Fruit fly (Drosophila melanogaster) whole organism, embryonic: Measurements from ENCODE around the gene Hel25E.

Source experiments
- Atf6 ChIP-seq: fragments of 200-800 bp; sonication (Bioruptor generic); IDR thresholded peaks from 2 replicates; pipeline ENCODE4 v1.3.6; 2022; ENCODE audit warnings: missing biosample characterization, missing genetic modification characterization
- CG10959 ChIP-seq: fragments of 200-800 bp; sonication (Bioruptor generic); IDR thresholded peaks from 2 replicates; pipeline ENCODE4 v1.3.6; 2022; ENCODE audit warnings: missing biosample characterization, missing genetic modification characterization
- CG11723 ChIP-seq: fragments of 200-800 bp; sonication (Bioruptor generic); optimal IDR thresholded peaks from 2 replicates; lab custom pipeline; 2017; ENCODE audit warnings: missing biosample characterization, mild to moderate bottlenecking, missing genetic modification characterization
- CG13287 ChIP-seq: fragments of 200-800 bp; sonication (Bioruptor generic); IDR thresholded peaks from 2 replicates; pipeline ENCODE4 v1.3.6; 2022; ENCODE audit warnings: missing biosample characterization, missing genetic modification characterization; ENCODE audit not compliant: partially characterized antibody
- CG14965 ChIP-seq: fragments of 200-800 bp; sonication (Bioruptor generic); optimal IDR thresholded peaks from 2 replicates; lab custom pipeline; 2016; ENCODE audit warnings: missing biosample characterization, missing genetic modification characterization, borderline replicate concordance
- CG15073 ChIP-seq: fragments of 200-800 bp; sonication (Bioruptor generic); optimal IDR thresholded peaks from 2 replicates; lab custom pipeline; 2016; ENCODE audit warnings: missing biosample characterization, missing genetic modification characterization
- CG17359 ChIP-seq: fragments of 200-800 bp; sonication (Bioruptor generic); optimal IDR thresholded peaks from 3 replicates; lab custom pipeline; 2018; ENCODE audit warnings: missing biosample characterization, mild to moderate bottlenecking, missing genetic modification characterization, moderate library complexity
- CG18476 ChIP-seq: fragments of 200-800 bp; sonication (Bioruptor generic); optimal IDR thresholded peaks from 2 replicates; lab custom pipeline; 2016; ENCODE audit warnings: missing biosample characterization, mild to moderate bottlenecking, missing genetic modification characterization
- CG18764 ChIP-seq: fragments of 200-800 bp; sonication (Bioruptor generic); optimal IDR thresholded peaks from 3 replicates; lab custom pipeline; 2016; ENCODE audit warnings: missing biosample characterization, missing genetic modification characterization
- CG2116 ChIP-seq: fragments of 200-800 bp; sonication (Bioruptor generic); optimal IDR thresholded peaks from 3 replicates; lab custom pipeline; 2018; ENCODE audit warnings: missing biosample characterization, mild to moderate bottlenecking, missing genetic modification characterization
- CG31224 ChIP-seq: fragments of 200-800 bp; sonication (Bioruptor generic); IDR thresholded peaks from 2 replicates; pipeline ENCODE4 v1.3.6; 2022; ENCODE audit warnings: missing biosample characterization, missing genetic modification characterization
- CG32772 ChIP-seq: fragments of 200-800 bp; sonication (Bioruptor generic); IDR thresholded peaks from 2 replicates; pipeline ENCODE4 v1.3.6; 2022; ENCODE audit warnings: missing biosample characterization, missing genetic modification characterization
- CG34422 ChIP-seq: fragments of 200-800 bp; sonication (Bioruptor generic); IDR thresholded peaks from 3 replicates; pipeline ENCODE4 v1.3.6; 2022; ENCODE audit warnings: missing biosample characterization, missing genetic modification characterization
- CG42726 ChIP-seq: fragments of 200-800 bp; sonication (Bioruptor generic); IDR thresholded peaks from 2 replicates; pipeline ENCODE4 v1.3.6; 2022; ENCODE audit warnings: missing biosample characterization, missing genetic modification characterization; ENCODE audit not compliant: partially characterized antibody
- CG4282 ChIP-seq: fragments of 200-800 bp; sonication (Bioruptor generic); optimal IDR thresholded peaks from 2 replicates; lab custom pipeline; 2016; ENCODE audit warnings: missing biosample characterization, missing genetic modification characterization
- CG4424 ChIP-seq: fragments of 200-800 bp; sonication (Bioruptor generic); optimal IDR thresholded peaks from 3 replicates; lab custom pipeline; 2016; ENCODE audit warnings: missing biosample characterization, missing genetic modification characterization
- CG4617 ChIP-seq: fragments of 200-800 bp; sonication (Bioruptor generic); optimal IDR thresholded peaks from 3 replicates; lab custom pipeline; 2016; ENCODE audit warnings: missing biosample characterization, missing genetic modification characterization, borderline replicate concordance
- CG4854 ChIP-seq: fragments of 200-800 bp; sonication (Bioruptor generic); optimal IDR thresholded peaks from 2 replicates; lab custom pipeline; 2016; ENCODE audit warnings: missing biosample characterization, missing genetic modification characterization, inconsistent platforms
- CG6654 ChIP-seq: fragments of 200-800 bp; sonication (Bioruptor generic); optimal IDR thresholded peaks from 2 replicates; lab custom pipeline; 2017; ENCODE audit warnings: missing biosample characterization, mild to moderate bottlenecking, missing genetic modification characterization
- CG6683 ChIP-seq: fragments of 200-800 bp; sonication (Bioruptor generic); optimal IDR thresholded peaks from 2 replicates; lab custom pipeline; 2017; ENCODE audit warnings: missing biosample characterization, mild to moderate bottlenecking, missing genetic modification characterization, missing genetic modification reagents
- CG6765 ChIP-seq: fragments of 200-800 bp; sonication (Bioruptor generic); optimal IDR thresholded peaks from 3 replicates; lab custom pipeline; 2017; ENCODE audit warnings: missing biosample characterization, mild to moderate bottlenecking, missing genetic modification characterization
- CG7745 ChIP-seq: fragments of 200-800 bp; sonication (Bioruptor generic); optimal IDR thresholded peaks from 2 replicates; lab custom pipeline; 2018; ENCODE audit warnings: missing biosample characterization, mild to moderate bottlenecking, missing genetic modification characterization, moderate library complexity
- Hey ChIP-seq: fragments of 200-800 bp; sonication (Bioruptor generic); optimal IDR thresholded peaks from 3 replicates; lab custom pipeline; 2018; ENCODE audit warnings: missing biosample characterization, mild to moderate bottlenecking, missing genetic modification characterization
- Jarid2 ChIP-seq: fragments of 200-800 bp; sonication (Bioruptor generic); optimal IDR thresholded peaks from 3 replicates; lab custom pipeline; 2017; ENCODE audit warnings: mild to moderate bottlenecking, missing biosample characterization, missing genetic modification reagents, missing genetic modification characterization
- Lpt ChIP-seq: fragments of >200 bp; optimal IDR thresholded peaks from 2 replicates; lab custom pipeline; 2018; ENCODE audit warnings: missing biosample characterization, missing genetic modification characterization
- NK7.1 ChIP-seq: fragments of 200-800 bp; sonication (Bioruptor generic); optimal IDR thresholded peaks from 3 replicates; lab custom pipeline; 2016; ENCODE audit warnings: missing biosample characterization, missing genetic modification characterization
- Nf-YC ChIP-seq: fragments of 200-800 bp; optimal IDR thresholded peaks from 3 replicates; lab custom pipeline; 2019; ENCODE audit warnings: missing biosample characterization, mild to moderate bottlenecking, missing genetic modification characterization, moderate library complexity
- Six4 ChIP-seq: fragments of 200-800 bp; sonication (Bioruptor generic); optimal IDR thresholded peaks from 2 replicates; lab custom pipeline; 2016; ENCODE audit warnings: missing biosample characterization, missing genetic modification characterization
- Sox102F ChIP-seq: fragments of 200-800 bp; sonication (Bioruptor generic); optimal IDR thresholded peaks from 2 replicates; lab custom pipeline; 2018; ENCODE audit warnings: missing biosample characterization, mild to moderate bottlenecking, missing genetic modification characterization, moderate library complexity
- Sry-δ ChIP-seq: fragments of 200-800 bp; sonication (Bioruptor generic); optimal IDR thresholded peaks from 2 replicates; lab custom pipeline; 2016; ENCODE audit warnings: missing biosample characterization, missing genetic modification characterization
- ase ChIP-seq: fragments of 200-800 bp; sonication (Bioruptor generic); IDR thresholded peaks from 3 replicates; pipeline ENCODE4 v1.3.6; 2022; ENCODE audit warnings: missing biosample characterization, missing genetic modification characterization
- ato ChIP-seq: fragments of 200-800 bp; sonication (Bioruptor generic); IDR thresholded peaks from 2 replicates; pipeline ENCODE4 v1.3.6; 2022; ENCODE audit warnings: missing biosample characterization, missing genetic modification characterization; ENCODE audit not compliant: partially characterized antibody
- dmrt11E ChIP-seq: fragments of 200-800 bp; sonication (Bioruptor generic); optimal IDR thresholded peaks from 3 replicates; lab custom pipeline; 2018; ENCODE audit warnings: missing biosample characterization, mild to moderate bottlenecking, missing genetic modification characterization, moderate library complexity
- eve ChIP-seq, 2 experiments: fragments of >200 bp; optimal IDR thresholded peaks; 2 replicates each; lab custom pipeline; 2017; ENCODE audit warnings: missing biosample characterization in 2 of 2, missing genetic modification characterization in 2 of 2
- ftz-f1 ChIP-seq: fragments of 200-800 bp; sonication (Bioruptor generic); optimal IDR thresholded peaks from 2 replicates; lab custom pipeline; 2016; ENCODE audit warnings: missing biosample characterization, missing genetic modification characterization
- grn ChIP-seq: fragments of 200-800 bp; sonication (Bioruptor generic); optimal IDR thresholded peaks from 3 replicates; lab custom pipeline; 2017; ENCODE audit warnings: missing biosample characterization, missing genetic modification characterization
- her ChIP-seq: fragments of 200-800 bp; sonication (Bioruptor generic); optimal IDR thresholded peaks from 2 replicates; lab custom pipeline; 2016; ENCODE audit warnings: missing biosample characterization, missing genetic modification characterization
- kay ChIP-seq: fragments of 200-800 bp; sonication (Bioruptor generic); optimal IDR thresholded peaks from 2 replicates; lab custom pipeline; 2016; ENCODE audit warnings: missing biosample characterization, missing genetic modification characterization
- lov ChIP-seq, 2 experiments: fragments of 200-800 bp in 1 of 2; fragments of >200 bp in 1 of 2; sonication (Bioruptor generic) in 1 of 2; IDR thresholded peaks in 1 of 2; optimal IDR thresholded peaks in 1 of 2; 2 replicates in 1 of 2; 3 replicates in 1 of 2; pipeline versions ENCODE4 v1.3.6 to Lab custom; 2017 to 2022; ENCODE audit warnings: missing biosample characterization in 1 of 2, missing genetic modification characterization in 1 of 2
- nmo ChIP-seq: fragments of 200-800 bp; sonication (Bioruptor generic); optimal IDR thresholded peaks from 2 replicates; lab custom pipeline; 2018; ENCODE audit warnings: missing biosample characterization, mild to moderate bottlenecking, missing genetic modification characterization, moderate library complexity
- row ChIP-seq: fragments of 200-800 bp; sonication (Bioruptor generic); IDR thresholded peaks from 3 replicates; pipeline ENCODE4 v1.3.6; 2022; ENCODE audit warnings: missing biosample characterization, missing genetic modification characterization
- sens ChIP-seq: fragments of 200-800 bp; sonication (Bioruptor generic); peaks from one replicate; lab custom pipeline; 2016; ENCODE audit warnings: missing biosample characterization, missing genetic modification characterization
- shn ChIP-seq: fragments of 200-800 bp; sonication (Bioruptor generic); optimal IDR thresholded peaks from 3 replicates; lab custom pipeline; 2016; ENCODE audit warnings: missing biosample characterization, missing genetic modification characterization
- sima ChIP-seq: fragments of 200-800 bp; sonication (Bioruptor generic); optimal IDR thresholded peaks from 2 replicates; lab custom pipeline; 2016; ENCODE audit warnings: missing biosample characterization, missing genetic modification characterization
- tgo ChIP-seq: fragments of 200-800 bp; sonication (Bioruptor generic); IDR thresholded peaks from 3 replicates; pipeline ENCODE4 v1.3.6; 2022; ENCODE audit warnings: missing biosample characterization, missing genetic modification characterization
- trh ChIP-seq: fragments of 200-800 bp; sonication (Bioruptor generic); optimal IDR thresholded peaks from 2 replicates; lab custom pipeline; 2016; ENCODE audit warnings: missing biosample characterization, missing genetic modification characterization
- twi ChIP-seq: fragments of 200-800 bp; optimal IDR thresholded peaks from 2 replicates; lab custom pipeline; 2019; ENCODE audit warnings: missing biosample characterization, mild to moderate bottlenecking, missing genetic modification characterization, moderate library complexity
- unpg ChIP-seq: fragments of 200-800 bp; sonication (Bioruptor generic); optimal IDR thresholded peaks from 3 replicates; lab custom pipeline; 2018; ENCODE audit warnings: missing biosample characterization, mild to moderate bottlenecking, missing genetic modification characterization, moderate library complexity
- z ChIP-seq: fragments of 200-800 bp; sonication (Bioruptor generic); IDR thresholded peaks from 3 replicates; pipeline ENCODE4 v1.3.6; 2022; ENCODE audit warnings: missing biosample characterization, missing genetic modification characterization

Hel25E gene

DNA sequence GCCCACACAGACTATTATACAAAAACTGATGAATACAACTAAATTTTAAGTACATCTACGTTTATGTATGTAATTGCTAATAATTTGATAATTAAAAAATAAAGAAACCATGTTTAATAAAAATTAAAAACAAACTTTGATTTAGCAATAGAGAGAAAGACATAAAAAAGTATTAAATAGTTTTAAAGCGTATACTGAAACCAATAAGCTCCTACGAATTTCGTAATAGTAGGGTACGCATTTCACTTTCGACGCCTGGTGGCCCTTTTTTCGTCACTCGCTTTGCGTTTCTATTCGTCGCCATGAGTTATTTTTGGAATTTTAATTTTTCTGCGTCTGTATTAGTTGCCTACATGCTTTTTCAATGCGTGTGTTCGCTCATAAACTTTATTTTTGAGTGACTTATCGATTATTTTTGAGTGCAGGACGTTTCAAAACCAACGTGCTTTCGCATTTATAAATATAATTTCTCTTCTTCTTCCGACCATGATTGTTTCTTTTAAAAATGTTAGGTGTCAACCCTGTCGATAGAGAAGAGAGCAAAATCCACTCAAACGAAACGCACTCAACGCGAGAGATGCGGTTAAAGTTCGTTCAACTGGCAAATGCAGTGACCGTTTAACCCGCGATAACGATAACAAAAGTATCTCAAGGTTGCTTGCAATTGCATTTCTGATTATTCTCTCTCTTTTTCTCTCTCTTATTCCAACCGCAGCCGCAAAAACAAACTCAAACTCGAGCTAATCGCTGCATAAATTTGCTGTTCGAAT lies 4.6 kb upstream of the Hel25E start, which contains the start of gene Oscillin (continued):
- peak; percentile 48 for TF ChIP-seq CG4854 (GFP tag; lab: Kevin White, UChicago)
- peak; percentile 24; the same call in 1 of the 2 replicates for TF ChIP-seq CG10959 (GFP tag; lab: Robert Waterston, UW)
- TF ChIP-seq ftz-f1 (GFP tag; lab: Kevin White, UChicago) = no peak
- peak; percentile 59 for TF ChIP-seq CG13287
- TF ChIP-seq grn (GFP tag; lab: Kevin White, UChicago) = no peak
- no peak for TF ChIP-seq CG42726 (GFP tag; lab: Robert Waterston, UW)
- TF ChIP-seq Sry-δ (GFP tag; lab: Kevin White, UChicago) = peak; percentile 32
- peak; percentile 77 for TF ChIP-seq CG2116
- peak; percentile 67 for TF ChIP-seq CG18764 (GFP tag; lab: Kevin White, UChicago)
- TF ChIP-seq CG4282 (GFP tag; lab: Kevin White, UChicago) = no peak
- peak; percentile 82 for TF ChIP-seq CG32772
- TF ChIP-seq ase (GFP tag; lab: Robert Waterston, UW) = peak; percentile 79
- peak; percentile 91 for TF ChIP-seq CG17359
- peak; percentile 67 for TF ChIP-seq trh (GFP tag; lab: Kevin White, UChicago)
- no peak for TF ChIP-seq CG14965
- TF ChIP-seq lov (optimal IDR thresholded peaks at IDR 0.05; lab: Kevin White, UChicago) = no peak
- TF ChIP-seq lov (GFP tag; IDR thresholded peaks at IDR 0.05; lab: Robert Waterston, UW) = peak; percentile 77; the same call in 2 of the 3 replicates
- TF ChIP-seq unpg (GFP tag; lab: Kevin White, UChicago) = peak; percentile 88
- peak; percentile 45 for TF ChIP-seq CG6654 (GFP tag; lab: Kevin White, UChicago)
- TF ChIP-seq CG15073 (GFP tag; lab: Kevin White, UChicago) = peak; percentile 12
- TF ChIP-seq CG18476 (GFP tag; lab: Kevin White, UChicago) = peak; percentile 70
- no peak for TF ChIP-seq Hey (tag; lab: Kevin White, UChicago)
- TF ChIP-seq CG6765 (GFP tag; lab: Kevin White, UChicago) = peak; percentile 62
- TF ChIP-seq shn (GFP tag; lab: Kevin White, UChicago) = no peak
- TF ChIP-seq tgo (GFP tag; lab: Robert Waterston, UW) = peak; percentile 88
- peak; percentile 56 for TF ChIP-seq twi (tag; lab: Kevin White, UChicago)
- TF ChIP-seq her (GFP tag; lab: Kevin White, UChicago) = no peak
- peak; percentile 61 for TF ChIP-seq CG11723
- TF ChIP-seq Sox102F (GFP tag; lab: Kevin White, UChicago) = peak; percentile 91
- TF ChIP-seq dmrt11E (tag; lab: Kevin White, UChicago) = peak; percentile 71
- TF ChIP-seq sens = peak; percentile 87
- TF ChIP-seq Six4 = peak; percentile 49
- no peak for TF ChIP-seq Atf6 (GFP tag; lab: Robert Waterston, UW)
- TF ChIP-seq Lpt = no peak
- peak; percentile 81; the same call in 1 of the 2 replicates for TF ChIP-seq ato (GFP tag; lab: Robert Waterston, UW)
- peak; percentile 44 for TF ChIP-seq row (GFP tag; lab: Robert Waterston, UW)
- no peak for TF ChIP-seq sima (GFP tag; lab: Kevin White, UChicago)
- peak; percentile 84 for TF ChIP-seq CG4424 (GFP tag; lab: Kevin White, UChicago)
- TF ChIP-seq CG4617 = no peak
- TF ChIP-seq CG34422 (GFP tag; lab: Robert Waterston, UW) = peak; percentile 87
- peak; percentile 93 for TF ChIP-seq CG7745 (tag; lab: Kevin White, UChicago)
- peak; percentile 73 for TF ChIP-seq CG31224 (GFP tag; lab: Robert Waterston, UW)
- no peak for TF ChIP-seq eve (GFP tag; optimal IDR thresholded peaks at IDR 0.05; lab: Kevin White, UChicago)
- TF ChIP-seq Nf-YC (tag; lab: Kevin White, UChicago) = peak; percentile 72
- no peak for TF ChIP-seq Jarid2 (GFP tag; lab: Kevin White, UChicago)
- TF ChIP-seq kay (GFP tag; lab: Kevin White, UChicago) = peak; percentile 73
- peak; percentile 98 for TF ChIP-seq z (GFP tag; lab: Robert Waterston, UW)
- TF ChIP-seq NK7.1 (GFP tag; lab: Kevin White, UChicago) = no peak
- TF ChIP-seq CG6683 (GFP tag; lab: Kevin White, UChicago) = peak; percentile 74
- TF ChIP-seq nmo (GFP tag; lab: Kevin White, UChicago) = peak; percentile 93
